Worm (Caenorhabditis elegans): ENCODE results near the gene scl-27.

DNA sequence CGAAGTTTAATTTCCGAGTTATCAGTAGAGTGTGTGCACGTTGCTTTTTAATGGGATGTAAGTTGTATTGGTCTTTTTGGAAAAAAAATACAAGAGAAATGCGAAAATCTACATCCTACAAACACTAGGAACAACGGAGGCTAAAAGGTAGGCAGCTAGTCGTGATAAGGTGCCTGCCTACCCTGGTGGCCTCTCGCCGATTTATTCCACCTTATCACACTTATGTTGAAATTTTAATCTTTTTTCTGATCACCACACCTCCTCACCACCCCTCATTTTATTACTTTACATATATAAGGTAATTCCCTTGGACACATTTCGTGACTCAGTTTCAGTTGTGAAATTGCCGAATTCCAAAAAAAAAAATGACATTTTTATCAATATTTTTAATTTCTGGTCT lies 22.3 kb downstream of the scl-27 start, which contains the start of gene dod-20:
- TF ChIP-seq cog-1 (tag; optimal IDR thresholded peaks at IDR 0.05) (no peak), ztf-29 (GFP tag; IDR thresholded peaks at IDR 0.05) (no peak), tab-1 (GFP tag; IDR thresholded peaks at IDR 0.05) (no peak), flt-1 (GFP tag; IDR thresholded peaks at IDR 0.05) (no peak), med-1 (GFP tag; optimal IDR thresholded peaks at IDR 0.05; ENCODE audit: insufficient read depth) (no peak), T22C8.4 (GFP tag; IDR thresholded peaks at IDR 0.05) (no peak)
